Worm (Caenorhabditis elegans): ENCODE data around the gene C40A11.4.
"Not testable (repeated sequence)": the region's sequence is repeated elsewhere in the genome, so short reads cannot be mapped to it uniquely, and the experiment has no call there.

C40A11.4 gene

DNA sequence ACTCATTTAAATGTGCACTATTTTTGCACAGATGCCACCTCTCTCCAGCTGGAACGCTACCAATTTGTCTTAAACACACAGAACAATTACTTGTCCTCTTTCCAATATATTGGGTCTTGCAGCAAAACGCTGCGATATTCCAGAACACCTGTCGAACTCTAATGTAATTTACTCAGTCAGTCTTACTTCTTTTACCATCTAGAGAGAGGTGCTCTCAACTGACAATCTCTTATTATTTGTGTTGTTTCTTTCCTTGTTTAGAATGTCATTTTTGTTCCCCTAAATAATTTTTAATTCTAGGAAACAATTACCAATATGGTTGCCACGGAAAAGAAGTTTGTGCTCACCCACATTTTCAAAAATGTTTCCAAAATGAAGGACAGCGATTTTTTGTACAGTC, 6.5 kb upstream of the C40A11.4 start, which contains the start of gene sdz-28:
Gene sdz-28 (plus strand): TSS at position 301 of the 400 bp plus-strand sequence.
- no peak for TF ChIP-seq W03F9.2 (tag; optimal IDR thresholded peaks at IDR 0.05)
- no peak for TF ChIP-seq dao-5 (tag; optimal IDR thresholded peaks at IDR 0.05)
- no peak for TF ChIP-seq him-1 (tag; optimal IDR thresholded peaks at IDR 0.05)

DNA sequence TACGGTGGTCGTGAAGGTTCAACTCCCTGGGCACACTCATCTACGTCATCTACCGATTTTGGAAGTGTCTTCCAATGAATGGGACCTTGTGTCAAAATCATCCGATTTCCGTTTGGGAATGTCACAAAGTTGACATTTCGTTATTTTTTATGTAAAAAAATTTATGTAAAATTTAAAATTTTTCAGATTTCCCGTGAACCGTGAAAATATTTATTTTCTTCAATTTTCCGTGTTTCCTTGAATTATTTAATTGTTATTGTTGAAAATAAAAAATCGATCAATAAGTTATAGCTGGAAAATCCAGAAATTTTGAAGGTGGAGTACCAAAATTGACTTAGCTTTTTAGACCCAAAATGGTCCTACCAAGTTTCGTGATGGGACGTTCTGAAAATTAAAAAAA, 1.6 kb upstream of the C40A11.4 start, which contains the start of gene hpo-7:
Gene hpo-7 (minus strand): TSS at position 101 of the 400 bp plus-strand sequence.
- TF ChIP-seq him-1 (tag; optimal IDR thresholded peaks at IDR 0.05) (no peak), dao-5 (tag; optimal IDR thresholded peaks at IDR 0.05) (no peak), W03F9.2 (tag; optimal IDR thresholded peaks at IDR 0.05) (no peak)

DNA sequence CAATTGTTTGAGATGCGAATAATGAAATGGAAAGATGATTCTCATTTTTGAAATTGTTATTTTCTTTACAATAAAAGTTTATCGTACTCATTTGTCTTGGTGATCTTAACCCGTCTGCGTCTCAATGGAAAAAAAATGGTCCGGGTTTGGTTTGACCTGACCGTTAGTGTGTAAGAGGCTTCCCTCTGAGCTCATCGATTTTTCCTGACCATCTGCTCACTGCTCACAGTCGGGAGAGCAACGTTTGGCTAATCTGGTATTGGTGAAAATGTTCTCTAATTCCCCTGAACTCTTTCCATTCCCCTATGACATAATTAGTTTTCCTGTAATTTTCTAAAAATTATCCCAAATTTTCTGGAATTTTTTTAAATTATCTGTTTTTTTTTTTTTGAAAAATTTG, 1.7 kb downstream of the C40A11.4 start:
- no peak for TF ChIP-seq dao-5 (tag; optimal IDR thresholded peaks at IDR 0.05)
- no peak for TF ChIP-seq W03F9.2 (tag; optimal IDR thresholded peaks at IDR 0.05)
- no peak for TF ChIP-seq him-1 (tag; optimal IDR thresholded peaks at IDR 0.05)

DNA sequence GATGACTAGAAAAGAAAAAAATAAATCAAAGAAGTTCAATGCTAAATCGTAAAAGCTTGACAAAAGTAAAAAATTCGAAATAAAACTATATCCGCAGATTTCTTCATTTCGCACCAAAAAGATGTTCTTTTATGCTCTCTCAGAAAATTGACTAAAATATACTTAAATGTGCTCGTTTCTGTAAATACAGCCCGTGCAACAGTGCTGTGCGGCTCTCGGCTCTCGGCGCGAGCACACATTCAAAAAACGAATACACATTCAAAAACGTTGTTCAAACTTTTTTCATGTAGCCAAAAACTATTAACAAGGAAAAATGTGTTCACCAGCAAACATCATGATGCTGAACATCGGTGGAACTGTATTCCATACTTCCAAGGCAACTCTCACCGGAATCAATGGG, 3.6 kb downstream of the C40A11.4 start, which contains the start of gene C40A11.3:
Gene C40A11.3 (plus strand): TSS at position 301 of the 400 bp plus-strand sequence.
- TF ChIP-seq him-1 (tag; optimal IDR thresholded peaks at IDR 0.05) (no peak), W03F9.2 (tag; optimal IDR thresholded peaks at IDR 0.05) (no peak), dao-5 (tag; optimal IDR thresholded peaks at IDR 0.05) (no peak)

DNA sequence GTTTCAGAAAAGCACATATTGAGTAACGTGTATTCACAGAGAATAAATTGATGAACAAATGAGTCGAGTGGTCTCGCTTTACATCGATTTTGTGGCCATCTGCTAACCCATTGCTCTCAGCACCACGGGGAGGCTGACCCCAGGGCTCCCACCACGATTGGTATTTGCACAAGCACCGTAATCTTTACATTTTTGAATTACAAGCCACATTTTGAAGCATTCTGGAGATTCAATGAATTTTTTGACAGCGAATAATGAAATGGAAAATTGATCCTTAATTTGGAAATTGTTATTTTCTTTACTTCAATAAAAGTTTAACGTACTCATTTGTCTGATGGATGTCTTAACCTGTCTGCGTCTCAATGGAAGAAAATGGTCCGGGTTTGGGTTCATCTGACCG, 8.3 kb downstream of the C40A11.4 start, which contains the start of gene C40A11.6:
Gene C40A11.6 (minus strand): TSS at position 101 of the 400 bp plus-strand sequence.
- no peak for TF ChIP-seq him-1 (tag; optimal IDR thresholded peaks at IDR 0.05)
- TF ChIP-seq dao-5 (tag; optimal IDR thresholded peaks at IDR 0.05) = no peak
- no peak for TF ChIP-seq W03F9.2 (tag; optimal IDR thresholded peaks at IDR 0.05)

DNA sequence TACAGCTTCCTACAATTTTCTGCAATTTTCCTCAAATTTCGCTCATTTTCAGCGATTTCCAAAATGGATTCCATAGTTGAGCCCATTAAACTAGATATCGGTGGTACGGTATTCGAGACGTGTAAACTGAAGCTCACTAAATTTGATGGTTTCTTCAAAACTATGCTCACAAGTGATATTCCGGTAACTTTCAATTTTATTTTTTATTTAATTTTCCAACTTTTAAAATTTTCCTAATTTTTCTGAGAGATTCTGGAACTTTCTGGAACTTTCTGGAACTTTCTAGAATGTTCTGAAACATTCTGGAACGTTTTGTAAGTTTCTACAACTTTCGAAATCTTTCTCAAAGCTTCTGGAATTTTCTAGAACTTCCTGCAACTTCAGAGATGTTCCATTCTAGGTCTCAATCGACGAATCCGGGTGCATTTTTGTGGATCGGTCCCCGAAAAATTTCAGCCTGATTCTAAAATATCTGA, 9.7 kb downstream of the C40A11.4 start, which contains the start of gene C40A11.2:
Gene C40A11.2 (plus strand): TSS at position 51 of the 476 bp plus-strand sequence.
- TF ChIP-seq him-1 (tag; optimal IDR thresholded peaks at IDR 0.05) (no peak), dao-5 (tag; optimal IDR thresholded peaks at IDR 0.05) (no peak), W03F9.2 (tag; optimal IDR thresholded peaks at IDR 0.05) (no peak)

DNA sequence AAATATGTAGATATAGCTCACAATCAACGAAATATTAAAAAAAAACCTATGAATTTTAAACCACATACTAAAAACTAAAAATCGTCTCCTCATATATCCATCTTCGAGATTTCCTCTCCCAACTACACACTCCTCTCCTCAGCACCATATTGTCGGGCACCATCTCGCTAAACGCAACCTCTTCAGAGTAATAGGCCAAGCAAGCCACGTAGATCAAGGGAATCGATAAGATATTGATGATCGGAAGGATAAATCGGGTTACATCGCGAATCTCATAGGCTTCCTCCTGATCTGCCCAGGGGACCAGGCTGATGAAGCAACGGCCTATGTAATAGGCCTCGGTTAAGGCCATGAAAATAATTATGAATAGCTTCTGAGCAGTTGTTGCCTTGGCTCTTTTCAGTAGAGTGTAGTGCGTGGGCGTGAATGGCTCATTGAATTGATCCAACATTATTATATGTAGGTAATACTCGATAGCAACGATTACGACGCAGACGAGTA, 13.3 kb downstream of the C40A11.4 start, which contains the start of the genes C40A11.7 and C40A11.8:
Gene C40A11.7 (minus strand): TSS at position 101 of the 501 bp plus-strand sequence.
Gene C40A11.8 (minus strand): TSS at position 451 of the 501 bp plus-strand sequence.
- TF ChIP-seq W03F9.2 (tag; optimal IDR thresholded peaks at IDR 0.05) = no peak
- TF ChIP-seq him-1 (tag; optimal IDR thresholded peaks at IDR 0.05) = no peak
- TF ChIP-seq dao-5 (tag; optimal IDR thresholded peaks at IDR 0.05) = no peak

DNA sequence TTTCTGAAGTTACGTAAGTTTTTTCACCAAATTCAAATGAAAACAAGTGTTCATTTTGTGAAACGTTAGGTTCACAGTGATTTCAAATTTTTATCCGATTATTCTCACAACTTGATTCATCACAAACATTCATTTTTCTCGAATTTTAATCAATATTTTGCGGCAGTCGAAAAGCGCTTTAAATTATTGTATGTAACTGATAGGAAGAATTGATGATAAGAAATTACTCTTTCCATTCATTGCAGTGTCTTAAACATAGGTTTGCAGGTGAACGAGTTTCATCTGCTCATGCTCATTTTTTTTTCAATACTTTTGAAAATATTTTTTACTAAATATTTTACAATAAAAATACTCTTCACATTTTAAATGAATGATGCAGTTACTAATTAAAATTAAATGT, 15.2 kb downstream of the C40A11.4 start:
- TF ChIP-seq W03F9.2 (tag; optimal IDR thresholded peaks at IDR 0.05) (no peak), dao-5 (tag; optimal IDR thresholded peaks at IDR 0.05) (no peak), him-1 (tag; optimal IDR thresholded peaks at IDR 0.05) (no peak)

DNA sequence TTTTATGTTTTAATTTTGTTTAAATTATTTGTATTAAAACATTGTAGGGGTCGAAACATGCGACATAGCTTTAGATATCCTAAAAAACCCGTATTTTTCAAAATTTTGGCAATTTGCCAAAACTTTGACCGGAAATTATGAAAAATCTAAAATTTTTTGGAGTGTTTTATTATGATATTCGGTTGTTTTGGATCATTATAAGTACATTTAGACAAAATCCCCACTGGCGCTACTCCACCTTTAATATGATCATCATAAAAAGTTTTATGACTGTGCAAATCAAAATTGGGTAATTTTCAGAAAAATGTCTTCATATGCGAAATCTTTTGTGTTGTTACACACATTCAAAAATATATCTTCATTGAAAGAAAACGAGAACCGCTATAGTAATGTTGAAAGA, 16.5 kb downstream of the C40A11.4 start, which contains the start of gene math-18:
Gene math-18 (plus strand): TSS at position 301 of the 400 bp plus-strand sequence.
- not testable (repeated sequence) for TF ChIP-seq him-1, dao-5, W03F9.2 (tag; optimal IDR thresholded peaks at IDR 0.05)

DNA sequence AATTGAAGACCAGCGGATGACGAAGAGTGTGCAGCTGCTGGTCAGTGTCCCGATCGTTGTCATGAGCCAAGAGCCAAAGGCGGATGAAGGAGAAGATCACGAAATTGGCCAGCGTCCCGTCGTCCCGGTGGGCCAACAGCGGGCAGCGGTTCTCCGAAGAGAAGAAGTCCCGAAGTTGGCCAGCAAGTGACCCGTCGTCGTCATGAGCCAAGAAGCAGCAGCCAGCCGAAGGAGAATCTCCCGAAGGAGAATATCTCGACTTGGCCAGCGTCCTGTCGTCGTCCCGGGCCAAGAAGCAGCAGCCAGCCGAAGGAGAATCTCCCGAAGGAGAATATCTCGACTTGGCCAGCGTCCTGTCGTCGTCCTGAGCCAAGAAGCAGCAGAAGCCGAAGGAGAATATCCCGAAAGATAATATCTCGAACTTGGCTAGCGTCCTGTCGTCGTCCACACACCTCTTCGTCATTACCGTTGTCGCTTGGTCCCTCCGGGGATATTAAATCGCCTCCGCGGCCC, 26.2 kb downstream of the C40A11.4 start, which contains the start of gene C33C12.11:
Gene C33C12.11 (minus strand): TSS at position 463 of the 513 bp plus-strand sequence.
- TF ChIP-seq W03F9.2, dao-5, him-1 (tag; optimal IDR thresholded peaks at IDR 0.05): not testable (repeated sequence)

DNA sequence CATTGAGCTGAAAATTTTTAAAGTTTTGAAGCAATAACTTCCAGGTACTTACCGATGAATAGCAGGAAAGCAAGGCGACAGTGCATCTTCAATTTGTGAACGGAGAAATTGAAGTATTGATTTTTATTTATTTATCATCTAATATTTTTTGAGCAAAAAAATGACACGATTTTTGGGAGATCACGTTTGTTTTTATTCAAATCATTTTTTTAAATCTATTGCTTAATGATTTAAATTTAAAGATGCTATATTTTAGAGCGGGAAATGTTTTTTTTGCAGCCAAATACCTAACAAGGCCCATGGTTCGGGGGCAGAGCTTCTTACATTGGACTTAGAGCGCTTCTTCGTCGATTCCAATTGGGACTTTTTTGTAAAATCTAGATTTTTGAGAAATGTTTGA, 29.2 kb downstream of the C40A11.4 start, which contains the start of gene C33C12.4:
Gene C33C12.4 (minus strand): TSS at position 101 of the 400 bp plus-strand sequence.
- TF ChIP-seq dao-5 (tag; optimal IDR thresholded peaks at IDR 0.05) = no peak
- no peak for TF ChIP-seq him-1 (tag; optimal IDR thresholded peaks at IDR 0.05)
- no peak for TF ChIP-seq W03F9.2 (tag; optimal IDR thresholded peaks at IDR 0.05)

DNA sequence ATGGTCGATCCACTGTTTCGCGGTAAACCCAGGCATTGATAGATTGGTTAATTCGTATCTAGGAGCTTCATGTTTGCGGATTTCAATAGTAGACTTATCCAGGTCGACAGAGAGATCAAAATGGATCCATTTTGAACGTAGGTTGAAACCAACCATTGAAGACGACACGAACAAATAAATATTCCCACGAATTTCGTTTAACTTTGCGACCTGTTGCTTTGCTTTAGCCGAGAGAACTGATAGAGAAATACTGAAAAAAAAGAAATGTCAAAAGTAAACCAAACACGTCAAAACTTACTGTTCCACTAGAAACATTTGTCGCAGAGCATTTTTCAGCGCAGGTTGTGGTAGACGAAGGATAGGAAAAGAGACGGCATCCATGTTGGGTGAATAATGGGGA, 31.2 kb downstream of the C40A11.4 start, which contains the start of gene fbxb-38:
Gene fbxb-38 (minus strand): TSS at position 390 of the 400 bp plus-strand sequence.
- TF ChIP-seq W03F9.2 (tag; optimal IDR thresholded peaks at IDR 0.05) (no peak), dao-5 (tag; optimal IDR thresholded peaks at IDR 0.05) (no peak)

DNA sequence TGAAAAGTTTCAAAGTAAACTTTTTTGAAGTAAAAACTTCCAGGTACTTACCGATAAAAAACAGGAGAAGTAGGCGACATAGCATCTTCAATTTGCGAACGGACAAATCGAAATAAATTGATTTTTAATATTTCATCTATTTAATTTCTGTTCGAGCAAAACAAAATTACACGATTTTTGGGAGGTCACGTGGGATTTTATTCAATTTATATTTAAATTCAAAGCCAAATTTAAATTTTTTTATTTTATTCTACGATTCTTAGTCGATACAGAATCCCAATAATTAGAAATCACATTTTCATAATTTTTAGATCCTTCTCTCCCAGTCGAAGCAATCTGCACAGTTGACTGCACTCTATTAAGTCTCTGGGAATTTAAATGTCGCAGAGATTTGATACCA, 32.9 kb downstream of the C40A11.4 start, which contains the start of gene C33C12.12:
Gene C33C12.12 (minus strand): TSS at position 101 of the 400 bp plus-strand sequence.
- TF ChIP-seq dao-5 (tag; optimal IDR thresholded peaks at IDR 0.05) = no peak
- TF ChIP-seq him-1 (tag; optimal IDR thresholded peaks at IDR 0.05) = no peak
- TF ChIP-seq W03F9.2 (tag; optimal IDR thresholded peaks at IDR 0.05) = no peak

DNA sequence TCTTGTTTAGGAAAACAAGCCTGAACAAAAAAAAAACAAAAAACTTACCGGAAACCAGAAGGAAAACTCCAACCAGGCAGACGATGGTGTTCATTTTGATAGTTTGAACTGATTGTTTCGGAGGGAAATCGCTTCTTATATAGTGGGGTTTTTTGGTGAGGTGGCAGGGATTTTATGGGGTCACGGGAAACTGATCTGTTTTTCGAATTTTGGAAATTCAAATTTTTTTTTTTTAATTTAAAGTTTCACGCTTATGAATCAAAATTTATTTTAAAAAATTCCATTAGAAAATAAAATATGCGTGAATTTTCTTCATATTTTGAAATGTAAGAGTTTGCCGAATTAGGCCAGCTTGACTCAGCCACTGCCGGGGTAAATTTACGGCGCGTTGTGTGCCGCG, 38.1 kb downstream of the C40A11.4 start, which contains the start of gene C33C12.7:
Gene C33C12.7 (minus strand): TSS at position 101 of the 400 bp plus-strand sequence.
- TF ChIP-seq him-1 (tag; optimal IDR thresholded peaks at IDR 0.05) = no peak
- no peak for TF ChIP-seq W03F9.2 (tag; optimal IDR thresholded peaks at IDR 0.05)
- TF ChIP-seq dao-5 (tag; optimal IDR thresholded peaks at IDR 0.05) = no peak

All from whole organism, L4/young adult.